Worm (Caenorhabditis elegans) whole organism, late embryonic: ENCODE results near the gene mth-2.

Source experiments
- ceh-14 ChIP-seq: sonication (generic microtip); optimal IDR thresholded peaks from 2 replicates; lab custom pipeline; 2016; ENCODE audit warnings: missing genotype, missing genetic modification characterization, missing compliant biosample characterization
- ceh-30 ChIP-seq: fragments of 150-350 bp; optimal IDR thresholded peaks from 2 replicates; lab custom pipeline; 2014; ENCODE audit warnings: missing biosample characterization, missing genetic modification characterization
- dve-1 ChIP-seq: sonication (generic microtip); optimal IDR thresholded peaks from 2 replicates; lab custom pipeline; 2017; ENCODE audit warnings: antibody characterized with exemption, mild to moderate bottlenecking, missing genetic modification characterization, missing compliant biosample characterization
- ets-4 ChIP-seq: sonication (generic microtip); optimal IDR thresholded peaks from 2 replicates; lab custom pipeline; 2016; ENCODE audit warnings: missing genetic modification characterization, missing compliant biosample characterization
- fkh-10 ChIP-seq: fragments of 150-350 bp; optimal IDR thresholded peaks from 2 replicates; lab custom pipeline; 2014; ENCODE audit warnings: missing biosample characterization, missing genetic modification reagents, missing genetic modification characterization
- lim-6 ChIP-seq: sonication (generic microtip); optimal IDR thresholded peaks from 2 replicates; lab custom pipeline; 2016; ENCODE audit warnings: missing genetic modification characterization, missing compliant biosample characterization
- nhr-11 ChIP-seq: fragments of 150-350 bp; optimal IDR thresholded peaks from 2 replicates; lab custom pipeline; 2014; ENCODE audit warnings: missing biosample characterization, missing genetic modification characterization
- pha-4 ChIP-seq: fragments of 150-350 bp; optimal IDR thresholded peaks from 2 replicates; lab custom pipeline; 2018; ENCODE audit warnings: missing biosample characterization, missing genetic modification reagents, missing genetic modification characterization
- rnt-1 ChIP-seq: sonication (generic microtip); optimal IDR thresholded peaks from 2 replicates; lab custom pipeline; 2016; ENCODE audit warnings: missing genetic modification characterization, missing compliant biosample characterization
- sox-4 ChIP-seq: sonication (generic microtip); optimal IDR thresholded peaks from 2 replicates; lab custom pipeline; 2017; ENCODE audit warnings: mild to moderate bottlenecking, missing genetic modification characterization, inconsistent platforms, missing compliant biosample characterization
- unc-42 ChIP-seq: sonication (generic microtip); optimal IDR thresholded peaks from 2 replicates; lab custom pipeline; 2016; ENCODE audit warnings: missing genotype, missing genetic modification characterization, missing compliant biosample characterization

ce11 chrII:4155112-4155823, 38.8 kb downstream of the mth-2 start, which contains the start of gene R03H10.2:
- TF ChIP-seq nhr-11 = no peak
- TF ChIP-seq fkh-10 (GFP tag; lab: Kevin White, UChicago) = no peak
- TF ChIP-seq dve-1 (tag; lab: Kevin White, UChicago) = peak; percentile 32
- no peak for TF ChIP-seq ets-4 (tag; lab: Kevin White, UChicago)
- no peak for TF ChIP-seq sox-4
- no peak for TF ChIP-seq ceh-14
- TF ChIP-seq pha-4 (tag; lab: Kevin White, UChicago) = no peak
- TF ChIP-seq rnt-1 (tag; lab: Kevin White, UChicago) = no peak
- no peak for TF ChIP-seq ceh-30
- TF ChIP-seq lim-6 (tag; lab: Kevin White, UChicago) = no peak
- TF ChIP-seq unc-42 (tag; lab: Kevin White, UChicago) = no peak
